Worm (Caenorhabditis elegans): ENCODE measurements around the gene dhp-2.

Gene dhp-2

DNA sequence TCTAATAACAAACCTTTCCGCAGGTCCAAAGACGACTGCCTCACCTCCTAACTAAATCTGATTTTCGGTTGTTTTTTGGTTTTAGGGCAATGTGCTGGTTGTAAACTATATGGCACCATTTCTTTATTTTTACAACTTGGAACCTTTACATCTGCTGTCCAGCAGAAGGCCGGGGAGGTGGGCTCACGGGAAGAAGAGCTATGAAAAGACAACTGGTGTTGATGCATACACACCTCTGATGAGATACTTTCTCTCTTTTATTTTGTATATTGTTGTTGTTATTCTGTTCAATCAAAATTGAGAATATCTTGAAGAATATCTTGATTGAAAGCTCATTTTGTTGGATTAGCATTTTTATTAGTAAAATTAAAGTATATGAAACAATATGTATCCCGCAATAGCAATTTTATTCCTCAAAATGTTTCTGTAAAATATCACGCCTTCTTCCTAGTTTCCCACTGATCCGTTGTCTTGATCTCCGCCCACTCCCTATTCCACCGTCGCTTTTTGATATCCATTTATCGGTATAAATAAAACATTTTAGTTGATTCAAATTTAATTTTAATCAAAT, at the start of gene dhp-2:
Gene dhp-2 (plus strand): TSS at position 521 of the 571 bp plus-strand sequence.
- no peak for TF ChIP-seq pha-4 (tag; optimal IDR thresholded peaks at IDR 0.05)
- no peak for TF ChIP-seq nhr-2 (tag; optimal IDR thresholded peaks at IDR 0.05)
- TF ChIP-seq ceh-83 (GFP tag; optimal IDR thresholded peaks at IDR 0.05) = no peak
- no peak for TF ChIP-seq ztf-11 (tag; optimal IDR thresholded peaks at IDR 0.05)
- TF ChIP-seq elt-1 (tag; optimal IDR thresholded peaks at IDR 0.05; ENCODE audit: borderline replicate concordance, insufficient read depth) = no peak
- peak; percentile 83 for TF ChIP-seq hlh-1 (tag; optimal IDR thresholded peaks at IDR 0.05)
- TF ChIP-seq nhr-12 (tag; optimal IDR thresholded peaks at IDR 0.05) = no peak

DNA sequence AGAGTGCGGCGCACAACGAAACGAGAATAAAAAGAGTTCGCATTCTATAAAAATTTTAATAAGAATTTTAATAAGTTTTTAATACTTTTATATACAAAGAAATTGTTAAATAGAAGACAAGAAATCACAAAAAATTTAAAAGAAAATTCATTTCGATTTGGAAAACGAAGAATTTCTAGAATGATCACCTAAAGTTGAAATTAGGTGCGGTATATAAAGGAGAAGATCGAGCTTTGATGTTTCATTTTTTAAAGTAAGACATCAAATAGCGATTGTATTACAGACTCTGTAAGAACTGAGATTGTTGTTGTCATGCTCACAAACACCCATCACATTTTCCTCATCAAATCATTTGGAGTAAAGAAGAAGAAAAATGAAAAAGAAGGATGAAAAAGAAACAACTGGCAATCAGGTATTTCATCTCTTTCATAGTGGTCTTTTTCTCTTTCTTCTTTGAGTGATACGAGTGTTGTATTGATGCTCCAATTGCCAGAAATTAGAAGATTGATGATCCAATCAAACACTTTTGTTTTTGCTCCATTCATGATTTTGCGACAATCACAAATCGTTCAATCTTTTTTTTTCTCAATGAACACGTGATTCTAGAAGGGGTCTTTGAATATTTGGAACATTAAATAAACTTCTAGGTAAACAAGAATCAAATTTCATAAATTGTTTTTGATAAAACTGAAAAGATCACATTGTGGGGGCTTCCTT, 49.6 kb upstream of the dhp-2 start, which contains the start of gene dur-1:
Gene dur-1 (minus strand): TSS at position 51 of the 717 bp plus-strand sequence.
- TF ChIP-seq nhr-237 (tag; optimal IDR thresholded peaks at IDR 0.05) (no peak), ceh-43 (GFP tag; optimal IDR thresholded peaks at IDR 0.05) (no peak), unc-62 (GFP tag; optimal IDR thresholded peaks at IDR 0.05) (peak; percentile 75), unc-39 (tag; optimal IDR thresholded peaks at IDR 0.05) (no peak), mls-2 (tag; optimal IDR thresholded peaks at IDR 0.05) (no peak), ces-1 (GFP tag; optimal IDR thresholded peaks at IDR 0.05) (no peak), M03D4.4 (tag; optimal IDR thresholded peaks at IDR 0.05) (no peak), zip-8 (tag; optimal IDR thresholded peaks at IDR 0.05) (no peak), nhr-12 (tag; optimal IDR thresholded peaks at IDR 0.05) (no peak), lin-32 (GFP tag; optimal IDR thresholded peaks at IDR 0.05) (no peak), hlh-1 (tag; optimal IDR thresholded peaks at IDR 0.05) (no peak), nhr-2 (tag; optimal IDR thresholded peaks at IDR 0.05) (no peak), unc-120 (tag; optimal IDR thresholded peaks at IDR 0.05; ENCODE audit: poor library complexity, severe bottlenecking) (peak; percentile 9), blmp-1 (tag; optimal IDR thresholded peaks at IDR 0.05) (no peak), sem-2 (GFP tag; optimal IDR thresholded peaks at IDR 0.05) (no peak), ham-2 (GFP tag; optimal IDR thresholded peaks at IDR 0.05) (no peak), elt-1 (tag; optimal IDR thresholded peaks at IDR 0.05; ENCODE audit: borderline replicate concordance, insufficient read depth) (no peak), nhr-76 (tag; optimal IDR thresholded peaks at IDR 0.05) (no peak)

DNA sequence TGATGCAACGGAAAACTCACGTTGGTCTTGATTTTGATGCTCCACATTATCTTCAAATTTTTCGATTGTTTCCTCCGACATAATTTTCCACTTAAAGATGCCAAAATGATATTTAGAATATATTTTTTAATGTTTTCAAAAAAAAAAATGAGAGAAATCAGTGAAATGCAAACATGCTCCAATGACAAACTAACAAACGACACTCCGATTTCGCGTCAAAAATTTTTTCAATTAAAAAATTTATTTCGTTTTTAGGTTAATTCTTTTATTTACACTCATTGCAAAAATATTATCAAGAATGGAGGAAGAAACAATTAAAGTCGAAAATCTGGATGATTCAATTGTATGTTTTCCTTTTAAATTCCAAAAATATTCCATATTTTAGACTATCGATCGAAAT, 45.9 kb upstream of the dhp-2 start, which contains the start of the genes trmt-10A and F25H8.2:
Gene trmt-10A (minus strand): TSS at position 159 of the 400 bp plus-strand sequence.
Gene F25H8.2 (plus strand): TSS at position 181 of the 400 bp plus-strand sequence.
- TF ChIP-seq ces-1 (GFP tag; optimal IDR thresholded peaks at IDR 0.05) (no peak), M03D4.4 (tag; optimal IDR thresholded peaks at IDR 0.05) (no peak), lsy-2 (tag; optimal IDR thresholded peaks at IDR 0.05) (peak; percentile 58), elt-3 (tag; optimal IDR thresholded peaks at IDR 0.05) (no peak), nhr-237 (tag; optimal IDR thresholded peaks at IDR 0.05) (peak; percentile 59)

DNA sequence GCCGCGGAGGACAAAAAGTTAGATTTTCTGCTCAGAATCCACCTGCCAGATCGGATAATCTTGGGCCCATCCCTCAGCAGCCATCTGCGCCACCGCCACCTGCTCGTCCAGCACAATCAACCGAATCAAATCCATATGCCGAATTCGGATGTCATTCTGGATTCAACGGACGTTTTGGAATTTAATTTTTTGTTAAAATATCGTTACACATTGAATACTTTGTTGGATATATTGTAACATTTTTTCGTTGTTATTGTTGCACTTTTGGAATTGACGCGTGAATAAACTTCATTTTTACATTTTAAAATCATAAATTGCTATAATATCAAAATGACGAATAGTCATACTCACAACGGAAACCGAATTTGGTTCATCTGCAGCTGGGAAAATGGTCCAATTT, 44.3 kb upstream of the dhp-2 start, which contains the start of gene spe-29:
Gene spe-29 (plus strand): TSS at position 301 of the 400 bp plus-strand sequence.
- TF ChIP-seq ztf-11 (tag; optimal IDR thresholded peaks at IDR 0.05) (no peak), unc-62 (GFP tag; optimal IDR thresholded peaks at IDR 0.05) (no peak), hlh-1 (tag; optimal IDR thresholded peaks at IDR 0.05) (no peak), nhr-2 (tag; optimal IDR thresholded peaks at IDR 0.05) (no peak), lin-32 (GFP tag; optimal IDR thresholded peaks at IDR 0.05) (no peak), nhr-237 (tag; optimal IDR thresholded peaks at IDR 0.05) (no peak), elt-3 (tag; optimal IDR thresholded peaks at IDR 0.05) (no peak), nhr-28 (tag; optimal IDR thresholded peaks at IDR 0.05) (no peak), mls-2 (tag; optimal IDR thresholded peaks at IDR 0.05) (no peak)

DNA sequence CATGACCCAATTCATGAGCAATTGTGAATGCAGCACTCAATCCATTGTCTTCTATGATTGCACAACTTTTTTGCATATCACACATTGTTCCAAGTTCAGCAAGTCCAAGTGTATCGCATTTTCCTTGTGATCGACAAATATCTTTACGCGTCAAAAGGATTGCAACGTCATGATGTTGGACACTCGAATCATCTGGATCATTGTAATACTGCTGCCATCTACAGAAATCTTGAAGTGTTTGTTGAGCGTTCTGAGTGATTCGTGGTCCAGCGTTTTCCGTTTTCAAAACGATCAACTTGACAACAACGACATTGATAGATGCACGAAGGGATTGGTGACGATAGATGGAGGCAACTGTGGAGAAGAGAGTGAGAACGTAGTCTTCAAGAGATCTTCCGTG, 34.7 kb upstream of the dhp-2 start:
- TF ChIP-seq cnd-1 (tag; optimal IDR thresholded peaks at IDR 0.05) (no peak), flh-1 (GFP tag; optimal IDR thresholded peaks at IDR 0.05) (no peak), ham-2 (GFP tag; optimal IDR thresholded peaks at IDR 0.05) (no peak), ztf-11 (tag; optimal IDR thresholded peaks at IDR 0.05) (no peak), unc-120 (tag; optimal IDR thresholded peaks at IDR 0.05; ENCODE audit: poor library complexity, severe bottlenecking) (no peak), mls-2 (tag; optimal IDR thresholded peaks at IDR 0.05) (no peak), bed-3 (GFP tag; optimal IDR thresholded peaks at IDR 0.05) (no peak), lin-13 (tag; optimal IDR thresholded peaks at IDR 0.05) (no peak), elt-1 (tag; optimal IDR thresholded peaks at IDR 0.05; ENCODE audit: borderline replicate concordance, insufficient read depth) (no peak), drap-1 (GFP tag; optimal IDR thresholded peaks at IDR 0.05) (no peak), nhr-28 (tag; optimal IDR thresholded peaks at IDR 0.05) (no peak), hlh-1 (tag; optimal IDR thresholded peaks at IDR 0.05) (no peak)

All from whole organism, mixed stage, embryonic.